Fruit fly (Drosophila melanogaster): ENCODE results near the gene CG12659.

DNA sequence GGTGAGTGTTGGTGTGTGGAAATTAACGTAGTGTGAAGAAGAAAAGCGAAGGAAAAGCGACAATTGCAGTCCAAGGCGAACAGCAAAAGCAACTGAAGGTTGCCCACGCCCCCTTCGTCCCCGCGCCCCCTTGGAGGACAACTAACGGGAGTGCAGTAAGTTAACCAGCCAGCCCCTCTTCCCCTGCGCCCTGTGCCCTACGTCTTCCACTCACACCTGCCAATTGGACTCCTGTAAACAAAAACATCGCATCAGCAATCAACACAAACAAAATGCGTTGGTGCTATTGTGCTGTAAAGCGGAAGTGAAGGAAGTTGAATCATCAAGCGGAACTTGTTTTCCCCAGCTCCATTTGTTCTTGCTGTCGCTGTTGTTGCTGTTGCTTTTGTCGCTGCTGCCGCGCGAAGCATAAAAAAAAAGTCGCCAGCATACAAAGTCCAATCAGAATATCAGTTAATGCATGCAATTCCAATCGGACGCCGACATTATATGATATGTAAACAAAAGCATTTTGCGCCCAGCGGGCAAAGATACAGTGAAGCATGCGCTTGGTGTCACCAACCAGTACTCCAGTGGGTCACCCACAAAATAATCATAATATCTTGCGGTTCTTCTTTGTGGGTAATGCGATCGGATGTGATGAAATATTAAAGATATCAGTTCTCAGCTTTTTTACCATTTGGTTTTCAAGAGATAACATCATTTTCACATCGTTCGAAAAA is 1.1 kb upstream of the CG12659 start:
- TF ChIP-seq Snoo (tag; optimal IDR thresholded peaks at IDR 0.05), result no peak
- 0 out of 2 replicates have a peak, but pooled peaks have one; percentile 12 for TF ChIP-seq CG32121 (GFP tag; IDR thresholded peaks at IDR 0.05)
- TF ChIP-seq Pif1B (GFP tag; optimal IDR thresholded peaks at IDR 0.05), result peak; percentile 51
- TF ChIP-seq D1 (tag; optimal IDR thresholded peaks at IDR 0.05), result no peak
- TF ChIP-seq fd96Ca (GFP tag; IDR thresholded peaks at IDR 0.05), result no peak
- TF ChIP-seq CG4496 (GFP tag; IDR thresholded peaks at IDR 0.05), result peak; percentile 74
- TF ChIP-seq CG13204 (GFP tag; optimal IDR thresholded peaks at IDR 0.05), result peak; percentile 84
- TF ChIP-seq Ets98B (GFP tag; IDR thresholded peaks at IDR 0.05), result 0 out of 2 replicates have a peak, but pooled peaks have one; percentile 34
- peak; percentile 43 for TF ChIP-seq CG15710 (tag; optimal IDR thresholded peaks at IDR 0.05)
- TF ChIP-seq rn (GFP tag; IDR thresholded peaks at IDR 0.05), result no peak
- peak; percentile 51 for TF ChIP-seq CG8301 (tag; optimal IDR thresholded peaks at IDR 0.05)
- TF ChIP-seq CG17806 (tag; optimal IDR thresholded peaks at IDR 0.05), result peak; percentile 32
- peak; percentile 86 for TF ChIP-seq gl (tag; optimal IDR thresholded peaks at IDR 0.05)
